Fruit fly (Drosophila melanogaster): ENCODE results near the gene CG13474.

DNA sequence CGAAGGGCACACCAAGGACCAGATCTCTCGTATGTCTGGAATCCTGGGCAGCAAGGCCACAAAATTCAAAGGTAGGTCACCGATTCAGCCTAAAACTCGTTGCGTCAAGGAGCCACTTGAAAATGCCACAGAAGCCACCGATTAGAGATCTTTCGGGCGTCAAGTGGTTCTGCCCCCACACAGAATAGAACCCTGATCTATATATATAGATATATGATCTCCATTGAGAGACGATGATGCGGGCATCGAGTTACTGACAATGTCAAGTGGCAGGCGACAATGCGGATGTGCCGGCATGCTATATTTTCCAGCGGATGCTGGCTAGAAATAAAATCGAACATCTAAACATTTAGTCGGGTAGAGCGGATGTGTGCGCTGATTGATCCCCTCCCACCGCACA, 32.5 kb downstream of the CG13474 start:
- TF ChIP-seq Sox15 (GFP tag; optimal IDR thresholded peaks at IDR 0.05) (no peak), topi (GFP tag; optimal IDR thresholded peaks at IDR 0.05) (no peak), vri (GFP tag; optimal IDR thresholded peaks at IDR 0.05) (no peak), Blimp-1 (GFP tag; optimal IDR thresholded peaks at IDR 0.05) (no peak), Ets21C (GFP tag; optimal IDR thresholded peaks at IDR 0.05) (no peak)

Measured in whole organism, prepupa.